Worm (Caenorhabditis elegans) whole organism, young adult: ENCODE results near the gene ZK402.5.

Source experiments
- C06A6.2 ChIP-seq: fragments of 200-800 bp; sonication (Bioruptor generic); conservative IDR thresholded peaks from 2 replicates; pipeline ENCODE4 v1.3.6; 2022; ENCODE audit warnings: missing genetic modification characterization, missing compliant biosample characterization
- D2030.7 ChIP-seq: fragments of 200-800 bp; sonication (Bioruptor generic); IDR thresholded peaks from 2 replicates; pipeline ENCODE4 v1.3.6; 2022; ENCODE audit warnings: missing genetic modification reagents, missing genetic modification characterization, missing compliant biosample characterization
- F22D6.2 ChIP-seq: sonication (generic microtip); optimal IDR thresholded peaks from 2 replicates; lab custom pipeline; 2016; ENCODE audit warnings: mild to moderate bottlenecking, missing genetic modification characterization, missing compliant biosample characterization
- F39B2.1 ChIP-seq: fragments of 200-800 bp; sonication (Bioruptor generic); IDR thresholded peaks from 2 replicates; pipeline ENCODE4 v1.3.6; 2022; ENCODE audit warnings: missing genetic modification reagents, missing genetic modification characterization, missing compliant biosample characterization
- F52B5.7 ChIP-seq: sonication (generic microtip); optimal IDR thresholded peaks from 2 replicates; lab custom pipeline; 2016; ENCODE audit warnings: mild to moderate bottlenecking, missing genetic modification characterization, missing compliant biosample characterization
- F55B11.4 ChIP-seq: sonication (generic microtip); optimal IDR thresholded peaks from 2 replicates; lab custom pipeline; 2016; ENCODE audit warnings: missing compliant biosample characterization, missing genetic modification characterization, borderline replicate concordance; ENCODE audit not compliant: insufficient read depth
- K12H6.12 ChIP-seq: fragments of 200-800 bp; sonication (Bioruptor generic); optimal IDR thresholded peaks from 2 replicates; lab custom pipeline; 2018; ENCODE audit warnings: mild to moderate bottlenecking, missing genetic modification characterization, missing compliant biosample characterization
- ZK185.1 ChIP-seq: sonication (generic microtip); optimal IDR thresholded peaks from 2 replicates; lab custom pipeline; 2016; ENCODE audit warnings: mild to moderate bottlenecking, missing genetic modification characterization, missing compliant biosample characterization; ENCODE audit not compliant: poor library complexity, severe bottlenecking
- akir-1 ChIP-seq: fragments of 200-800 bp; sonication (Bioruptor generic); optimal IDR thresholded peaks from 2 replicates; lab custom pipeline; 2018; ENCODE audit warnings: mild to moderate bottlenecking, missing genetic modification characterization, moderate library complexity, missing compliant biosample characterization
- atf-7 ChIP-seq: sonication (generic microtip); optimal IDR thresholded peaks from 2 replicates; lab custom pipeline; 2017; ENCODE audit warnings: mild to moderate bottlenecking, missing genetic modification characterization, missing compliant biosample characterization
- attf-3 ChIP-seq: fragments of 200-800 bp; sonication (Bioruptor generic); conservative IDR thresholded peaks from 2 replicates; pipeline ENCODE4 v1.3.6; 2022; ENCODE audit warnings: missing genetic modification reagents, missing genetic modification characterization, missing compliant biosample characterization
- attf-6 ChIP-seq: fragments of 200-800 bp; sonication (Bioruptor generic); IDR thresholded peaks from 2 replicates; pipeline ENCODE4 v1.3.6; 2022; ENCODE audit warnings: missing genetic modification reagents, missing genetic modification characterization, missing compliant biosample characterization
- bed-2 ChIP-seq: fragments of 200-800 bp; sonication (Bioruptor generic); IDR thresholded peaks from 2 replicates; pipeline ENCODE4 v1.3.6; 2022; ENCODE audit warnings: missing genetic modification reagents, missing genetic modification characterization, missing compliant biosample characterization
- ccch-3 ChIP-seq: fragments of 200-800 bp; sonication (Bioruptor generic); optimal IDR thresholded peaks from 2 replicates; lab custom pipeline; 2018; ENCODE audit warnings: mild to moderate bottlenecking, missing genetic modification characterization, missing compliant biosample characterization
- cebp-2 ChIP-seq: fragments of 200-800 bp; sonication (Bioruptor generic); IDR thresholded peaks from 2 replicates; pipeline ENCODE4 v1.3.6; 2022; ENCODE audit warnings: missing genetic modification characterization, missing compliant biosample characterization
- ceh-100 ChIP-seq: fragments of 200-800 bp; sonication (Bioruptor generic); IDR thresholded peaks from 2 replicates; pipeline ENCODE4 v1.3.6; 2022; ENCODE audit warnings: missing genetic modification reagents, missing genetic modification characterization, missing compliant biosample characterization
- ceh-40 ChIP-seq: fragments of 200-800 bp; sonication (Bioruptor generic); IDR thresholded peaks from 2 replicates; pipeline ENCODE4 v1.3.6; 2022; ENCODE audit warnings: missing genetic modification characterization, missing compliant biosample characterization
- ceh-58 ChIP-seq: fragments of 200-800 bp; sonication (Bioruptor generic); IDR thresholded peaks from 2 replicates; pipeline ENCODE4 v1.3.6; 2022; ENCODE audit warnings: missing genetic modification characterization, missing compliant biosample characterization
- dpl-1 ChIP-seq: fragments of 150-350 bp; optimal IDR thresholded peaks from 2 replicates; lab custom pipeline; 2014; ENCODE audit warnings: missing biosample characterization, missing genetic modification reagents, missing genetic modification characterization
- egrh-3 ChIP-seq: fragments of 200-800 bp; sonication (Bioruptor generic); IDR thresholded peaks from 2 replicates; pipeline ENCODE4 v1.3.6; 2022; ENCODE audit warnings: missing genetic modification reagents, missing genetic modification characterization, missing compliant biosample characterization
- fkh-3 ChIP-seq: sonication (generic microtip); optimal IDR thresholded peaks from 2 replicates; lab custom pipeline; 2016; ENCODE audit warnings: mild to moderate bottlenecking, missing genetic modification characterization, missing compliant biosample characterization
- gei-17 ChIP-seq: fragments of 200-800 bp; sonication (Bioruptor generic); optimal IDR thresholded peaks from 2 replicates; lab custom pipeline; 2018; ENCODE audit warnings: mild to moderate bottlenecking, missing genetic modification characterization, missing compliant biosample characterization
- hrde-1 ChIP-seq: sonication (generic microtip); optimal IDR thresholded peaks from 2 replicates; lab custom pipeline; 2016; ENCODE audit warnings: missing genetic modification characterization, mild to moderate bottlenecking, missing compliant biosample characterization, moderate library complexity, missing genotype, missing genetic modification reagents, borderline replicate concordance
- hsf-1 ChIP-seq: fragments of 200-800 bp; sonication (Bioruptor generic); IDR thresholded peaks from 2 replicates; pipeline ENCODE4 v1.3.6; 2022; ENCODE audit warnings: missing genetic modification reagents, missing genetic modification characterization, missing compliant biosample characterization
- lin-26 ChIP-seq: fragments of 200-800 bp; sonication (Bioruptor generic); IDR thresholded peaks from 2 replicates; pipeline ENCODE4 v1.3.6; 2022; ENCODE audit warnings: missing genetic modification reagents, missing genetic modification characterization, missing compliant biosample characterization
- lin-54 ChIP-seq: fragments of 200-800 bp; sonication (Bioruptor generic); optimal IDR thresholded peaks from 2 replicates; lab custom pipeline; 2018; ENCODE audit warnings: mild to moderate bottlenecking, missing genetic modification characterization, missing compliant biosample characterization
- madf-3 ChIP-seq: fragments of 200-800 bp; sonication (Bioruptor generic); IDR thresholded peaks from 2 replicates; pipeline ENCODE4 v1.3.6; 2022; ENCODE audit warnings: missing genetic modification reagents, missing genetic modification characterization, missing compliant biosample characterization
- madf-6 ChIP-seq: fragments of 200-800 bp; sonication (Bioruptor generic); IDR thresholded peaks from 2 replicates; pipeline ENCODE4 v1.3.6; 2022; ENCODE audit warnings: missing genetic modification reagents, missing genetic modification characterization, missing compliant biosample characterization
- mel-28 ChIP-seq: sonication (generic microtip); optimal IDR thresholded peaks from 2 replicates; lab custom pipeline; 2016; ENCODE audit warnings: borderline replicate concordance, mild to moderate bottlenecking, missing genetic modification characterization, missing compliant biosample characterization
- mes-4 ChIP-seq: sonication (generic microtip); optimal IDR thresholded peaks from 2 replicates; lab custom pipeline; 2016; ENCODE audit warnings: missing genotype, missing genetic modification characterization, missing compliant biosample characterization
- mxl-1 ChIP-seq: sonication (generic microtip); optimal IDR thresholded peaks from 2 replicates; lab custom pipeline; 2016; ENCODE audit warnings: missing genetic modification characterization, missing compliant biosample characterization
- nfya-1 ChIP-seq: sonication (generic microtip); optimal IDR thresholded peaks from 2 replicates; lab custom pipeline; 2017; ENCODE audit warnings: antibody characterized with exemption, missing compliant biosample characterization, missing genetic modification characterization, borderline replicate concordance; ENCODE audit not compliant: insufficient read depth
- nfya-2 ChIP-seq: fragments of 200-800 bp; sonication (Bioruptor generic); IDR thresholded peaks from 2 replicates; pipeline ENCODE4 v1.3.6; 2022; ENCODE audit warnings: missing genetic modification reagents, missing genetic modification characterization, missing compliant biosample characterization
- nhr-120 ChIP-seq: fragments of 200-800 bp; sonication (Bioruptor generic); IDR thresholded peaks from 2 replicates; pipeline ENCODE4 v1.3.6; 2022; ENCODE audit warnings: missing genetic modification characterization, missing compliant biosample characterization
- nhr-80 ChIP-seq: sonication (generic microtip); optimal IDR thresholded peaks from 2 replicates; lab custom pipeline; 2016; ENCODE audit warnings: missing genetic modification characterization, missing compliant biosample characterization
- nhr-90 ChIP-seq: sonication (generic microtip); optimal IDR thresholded peaks from 2 replicates; lab custom pipeline; 2016; ENCODE audit warnings: missing genotype, mild to moderate bottlenecking, missing genetic modification characterization, missing compliant biosample characterization
- sdz-38 ChIP-seq: sonication (generic microtip); optimal IDR thresholded peaks from 2 replicates; lab custom pipeline; 2016; ENCODE audit warnings: missing genotype, missing genetic modification characterization, missing compliant biosample characterization
- sea-2 ChIP-seq: fragments of 200-800 bp; sonication (Bioruptor generic); IDR thresholded peaks from 2 replicates; pipeline ENCODE4 v1.3.6; 2022; ENCODE audit warnings: missing genetic modification characterization, missing compliant biosample characterization
- snpc-1.3 ChIP-seq: sonication (generic microtip); optimal IDR thresholded peaks from 2 replicates; lab custom pipeline; 2017; ENCODE audit warnings: missing genetic modification characterization, mild to moderate bottlenecking, missing compliant biosample characterization, antibody characterized with exemption, moderate library complexity, missing genotype, missing genetic modification reagents; ENCODE audit not compliant: insufficient read depth
- snpc-3.4 ChIP-seq: sonication (generic microtip); optimal IDR thresholded peaks from 2 replicates; lab custom pipeline; 2017; ENCODE audit warnings: missing genetic modification characterization, mild to moderate bottlenecking, missing compliant biosample characterization, antibody characterized with exemption, moderate library complexity, missing genotype, missing genetic modification reagents
- sptf-2 ChIP-seq: fragments of 200-800 bp; sonication (Bioruptor generic); optimal IDR thresholded peaks from 2 replicates; lab custom pipeline; 2018; ENCODE audit warnings: mild to moderate bottlenecking, missing genetic modification characterization, missing compliant biosample characterization
- tbx-9 ChIP-seq: sonication (generic microtip); optimal IDR thresholded peaks from 2 replicates; lab custom pipeline; 2016; ENCODE audit warnings: borderline replicate concordance, missing genetic modification characterization, inconsistent platforms, missing compliant biosample characterization
- tlf-1 ChIP-seq: fragments of 200-800 bp; sonication (Bioruptor generic); optimal IDR thresholded peaks from 2 replicates; lab custom pipeline; 2018; ENCODE audit warnings: mild to moderate bottlenecking, missing genetic modification characterization, missing compliant biosample characterization
- unc-130 ChIP-seq: sonication (generic microtip); optimal IDR thresholded peaks from 2 replicates; lab custom pipeline; 2016; ENCODE audit warnings: missing genetic modification reagents, missing genetic modification characterization, missing compliant biosample characterization
- zfh-2 ChIP-seq: fragments of 200-800 bp; sonication (Bioruptor generic); conservative IDR thresholded peaks from 2 replicates; pipeline ENCODE4 v1.3.6; 2022; ENCODE audit warnings: missing genetic modification reagents, missing genetic modification characterization, missing compliant biosample characterization
- zim-3 ChIP-seq: sonication (generic microtip); optimal IDR thresholded peaks from 2 replicates; lab custom pipeline; 2017; ENCODE audit warnings: mild to moderate bottlenecking, missing genetic modification characterization, moderate library complexity, missing compliant biosample characterization
- ztf-25 ChIP-seq: fragments of 200-800 bp; sonication (Bioruptor generic); IDR thresholded peaks from 2 replicates; pipeline ENCODE4 v1.3.6; 2022; ENCODE audit warnings: missing genetic modification reagents, missing genetic modification characterization, missing compliant biosample characterization
- ztf-26 ChIP-seq: sonication (generic microtip); optimal IDR thresholded peaks from 2 replicates; lab custom pipeline; 2017; ENCODE audit warnings: missing genetic modification characterization, missing compliant biosample characterization

Gene ZK402.5

ce11 chrX:1446593-1447141, 45.5 kb upstream of the ZK402.5 start, which contains the start of gene zfp-3 (continued):
- TF ChIP-seq F39B2.1 (GFP tag; lab: Robert Waterston, UW) (no peak), sptf-2 (no peak), snpc-3.4 (tag; lab: Kevin White, UChicago) (no peak), ceh-100 (no peak), mel-28 (no peak), hrde-1 (tag; lab: Kevin White, UChicago) (no peak), gei-17 (GFP tag; lab: Kevin White, UChicago) (peak; percentile 87), ztf-25 (GFP tag; lab: Robert Waterston, UW) (no peak), tlf-1 (GFP tag; lab: Kevin White, UChicago) (peak; percentile 56), F55B11.4 (tag; lab: Kevin White, UChicago) (no peak)

ce11 chrX:1445696-1446095, 44.5 kb upstream of the ZK402.5 start:
- TF ChIP-seq attf-3 (GFP tag; lab: Robert Waterston, UW), result no peak
- TF ChIP-seq egrh-3 (GFP tag; lab: Robert Waterston, UW), result no peak
- TF ChIP-seq unc-130 (GFP tag; lab: Kevin White, UChicago), result no peak
- no peak for TF ChIP-seq fkh-3 (tag; lab: Kevin White, UChicago)
- TF ChIP-seq tbx-9 (tag; lab: Kevin White, UChicago), result no peak
- TF ChIP-seq ceh-58 (GFP tag; lab: Robert Waterston, UW), result no peak
- no peak for TF ChIP-seq K12H6.12
- no peak for TF ChIP-seq nfya-1 (tag; lab: Kevin White, UChicago)
- no peak for TF ChIP-seq attf-6 (GFP tag; lab: Robert Waterston, UW)
- no peak for TF ChIP-seq akir-1 (GFP tag; lab: Kevin White, UChicago)
- TF ChIP-seq nhr-120 (GFP tag; lab: Robert Waterston, UW), result no peak
- no peak for TF ChIP-seq F22D6.2
- TF ChIP-seq hsf-1 (GFP tag; lab: Robert Waterston, UW), result no peak
- TF ChIP-seq snpc-1.3, result no peak
- TF ChIP-seq ZK185.1 (tag; lab: Kevin White, UChicago), result peak; percentile 44
- TF ChIP-seq zfh-2 (GFP tag; lab: Robert Waterston, UW), result no peak
- TF ChIP-seq bed-2, result no peak
- no peak for TF ChIP-seq cebp-2 (GFP tag; lab: Robert Waterston, UW)
- no peak for TF ChIP-seq nhr-80 (tag; lab: Kevin White, UChicago)
- no peak for TF ChIP-seq mxl-1 (tag; lab: Kevin White, UChicago)
- TF ChIP-seq lin-54 (GFP tag; lab: Kevin White, UChicago), result peak; percentile 13
- no peak for TF ChIP-seq madf-3 (GFP tag; lab: Robert Waterston, UW)
- TF ChIP-seq dpl-1 (GFP tag; lab: Kevin White, UChicago), result no peak
- no peak for TF ChIP-seq lin-26 (GFP tag; lab: Robert Waterston, UW)
- no peak for TF ChIP-seq F52B5.7
- no peak for TF ChIP-seq D2030.7 (GFP tag; lab: Robert Waterston, UW)
- no peak for TF ChIP-seq sdz-38 (tag; lab: Kevin White, UChicago)
- TF ChIP-seq ztf-25 (GFP tag; lab: Robert Waterston, UW), result no peak
- no peak for TF ChIP-seq ceh-40 (GFP tag; lab: Robert Waterston, UW)
- no peak for TF ChIP-seq nfya-2 (GFP tag; lab: Robert Waterston, UW)
- TF ChIP-seq ztf-26 (tag; lab: Kevin White, UChicago), result no peak
- TF ChIP-seq zim-3 (tag; lab: Kevin White, UChicago), result no peak
- TF ChIP-seq madf-6 (GFP tag; lab: Robert Waterston, UW), result no peak
- TF ChIP-seq gei-17 (GFP tag; lab: Kevin White, UChicago), result no peak
- TF ChIP-seq atf-7 (tag; lab: Kevin White, UChicago), result no peak
- no peak for TF ChIP-seq nhr-90
- TF ChIP-seq mes-4 (tag; lab: Kevin White, UChicago), result no peak
- TF ChIP-seq ccch-3, result no peak
- no peak for TF ChIP-seq C06A6.2
- no peak for TF ChIP-seq sea-2
